Fruit fly (Drosophila melanogaster) whole organism, prepupa: ENCODE data around the gene ac.

Source experiments
- CG15336 ChIP-seq: fragments of 200-800 bp; sonication (Bioruptor generic); IDR thresholded peaks from 2 replicates; pipeline ENCODE4 v1.3.6; 2022; ENCODE audit warnings: missing biosample characterization, missing genetic modification characterization
- CG3032 ChIP-seq: fragments of 200-800 bp; optimal IDR thresholded peaks from 2 replicates; lab custom pipeline; 2019; ENCODE audit warnings: missing biosample characterization, mild to moderate bottlenecking, missing genetic modification characterization, moderate library complexity
- CG32006 ChIP-seq: fragments of 200-800 bp; sonication (Bioruptor generic); optimal IDR thresholded peaks from 3 replicates; lab custom pipeline; 2017; ENCODE audit warnings: missing biosample characterization, mild to moderate bottlenecking, missing genetic modification characterization
- CG6854 ChIP-seq: fragments of 200-800 bp; sonication (Bioruptor generic); optimal IDR thresholded peaks from 2 replicates; lab custom pipeline; 2017; ENCODE audit warnings: missing biosample characterization, mild to moderate bottlenecking, missing genetic modification characterization
- eg ChIP-seq: fragments of 200-800 bp; sonication (Bioruptor generic); IDR thresholded peaks from 3 replicates; pipeline ENCODE4 v1.3.6; 2022; ENCODE audit warnings: missing biosample characterization, missing genetic modification characterization
- fkh ChIP-seq: fragments of 200-800 bp; sonication (Bioruptor generic); optimal IDR thresholded peaks from 3 replicates; lab custom pipeline; 2017; ENCODE audit warnings: missing biosample characterization, mild to moderate bottlenecking, missing genetic modification characterization, moderate library complexity
- pdm3 ChIP-seq: fragments of 200-800 bp; sonication (Bioruptor generic); optimal IDR thresholded peaks from 3 replicates; lab custom pipeline; 2016; ENCODE audit warnings: missing biosample characterization, missing genetic modification characterization
- salr ChIP-seq, 2 experiments: fragments of 200-800 bp; sonication (Bioruptor generic); optimal IDR thresholded peaks; 3 replicates each; lab custom pipeline; 2016 to 2018; ENCODE audit warnings: missing biosample characterization in 2 of 2, missing genetic modification characterization in 2 of 2, mild to moderate bottlenecking in 1 of 2
- spab ChIP-seq: fragments of 200-800 bp; sonication (Bioruptor generic); optimal IDR thresholded peaks from 2 replicates; lab custom pipeline; 2017; ENCODE audit warnings: missing biosample characterization, mild to moderate bottlenecking, missing genetic modification characterization, missing genetic modification reagents

DNA sequence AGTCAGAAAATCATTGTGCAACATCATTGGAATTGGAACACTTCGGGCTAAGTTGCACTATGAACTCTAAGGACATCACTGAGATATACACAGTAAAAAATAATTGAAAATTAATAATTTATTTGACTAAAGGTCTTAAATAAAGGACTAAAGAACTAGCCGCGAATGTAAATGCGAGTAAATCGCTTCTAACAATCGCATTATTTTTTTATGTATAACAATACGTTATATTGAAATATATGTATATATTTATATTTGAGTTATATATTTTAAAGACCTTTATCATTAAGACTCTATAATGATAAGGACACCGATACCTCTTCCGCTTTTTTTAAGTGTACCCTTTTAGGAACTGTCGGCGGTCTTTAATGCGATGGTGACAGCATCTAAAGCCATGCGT is 44.5 kb downstream of the ac start:
- TF ChIP-seq eg (GFP tag; lab: Robert Waterston, UW) (no peak), fkh (no peak), CG3032 (tag; lab: Kevin White, UChicago) (no peak), pdm3 (GFP tag; lab: Kevin White, UChicago) (no peak), salr (GFP tag; optimal IDR thresholded peaks at IDR 0.05; lab: Kevin White, UChicago) (no peak), CG6854 (GFP tag; lab: Kevin White, UChicago) (no peak), CG32006 (no peak), spab (no peak), CG15336 (GFP tag; lab: Robert Waterston, UW) (no peak)
